Worm (Caenorhabditis elegans) whole organism, midembryonic: ENCODE measurements around the gene T27E4.7.

ENCODE experiments used
- T22C8.4 ChIP-seq: fragments of 200-800 bp; sonication (Bioruptor generic); IDR thresholded peaks from 2 replicates; pipeline ENCODE4 v1.3.6; 2022; ENCODE audit warnings: missing genetic modification characterization, missing compliant biosample characterization
- med-1 ChIP-seq: sonication (generic microtip); optimal IDR thresholded peaks from 2 replicates; lab custom pipeline; 2017; ENCODE audit warnings: missing genetic modification characterization, mild to moderate bottlenecking, missing compliant biosample characterization, antibody characterized with exemption, missing genetic modification reagents; ENCODE audit not compliant: insufficient read depth
- tab-1 ChIP-seq: fragments of 200-800 bp; sonication (Bioruptor generic); IDR thresholded peaks from 2 replicates; pipeline ENCODE4 v1.3.6; 2022; ENCODE audit warnings: missing genetic modification characterization, missing compliant biosample characterization
- ztf-23 ChIP-seq: fragments of 200-800 bp; sonication (Bioruptor generic); IDR thresholded peaks from 2 replicates; pipeline ENCODE4 v1.3.6; 2022; ENCODE audit warnings: missing genetic modification reagents, missing genetic modification characterization, missing compliant biosample characterization
- ztf-29 ChIP-seq: fragments of 200-800 bp; sonication (Bioruptor generic); IDR thresholded peaks from 2 replicates; pipeline ENCODE4 v1.3.6; 2022; ENCODE audit warnings: missing genetic modification reagents, missing genetic modification characterization, missing compliant biosample characterization

DNA sequence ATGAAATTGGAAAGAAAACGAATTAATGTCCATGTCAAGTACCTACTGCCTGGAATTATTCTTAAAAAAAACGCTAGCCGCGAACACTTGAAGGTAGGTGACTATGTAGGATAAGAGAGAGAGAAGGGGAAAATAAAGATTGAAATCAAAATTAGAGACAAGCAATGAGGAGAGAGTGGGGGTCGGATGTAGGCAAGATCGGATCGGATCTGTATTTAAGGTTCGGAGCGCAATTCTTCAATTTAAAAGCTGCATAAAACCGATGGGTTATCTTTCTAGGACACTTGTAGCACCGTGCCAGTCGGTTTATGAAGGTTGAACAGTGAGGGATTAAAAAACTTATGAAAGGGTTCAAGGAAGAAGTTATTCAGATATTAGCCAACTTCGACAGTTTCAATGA lies 13.0 kb downstream of the T27E4.7 start:
- TF ChIP-seq T22C8.4 (GFP tag; lab: Robert Waterston, UW) (no peak), ztf-29 (GFP tag; lab: Robert Waterston, UW) (no peak), ztf-23 (GFP tag; lab: Robert Waterston, UW) (no peak), tab-1 (GFP tag; lab: Robert Waterston, UW) (no peak), med-1 (GFP tag; lab: Kevin White, UChicago) (no peak)
